Worm (Caenorhabditis elegans) whole organism, early embryonic: ENCODE measurements around the gene flwr-1.

ENCODE experiments used
- B0310.2 ChIP-seq: sonication (generic microtip); optimal IDR thresholded peaks from 2 replicates; lab custom pipeline; 2016; ENCODE audit warnings: mild to moderate bottlenecking, missing genetic modification characterization, missing compliant biosample characterization
- F13C5.2 ChIP-seq: sonication (generic microtip); optimal IDR thresholded peaks from 2 replicates; lab custom pipeline; 2017; ENCODE audit warnings: mild to moderate bottlenecking, missing genetic modification characterization, inconsistent platforms, missing compliant biosample characterization
- aly-1 ChIP-seq: sonication (generic microtip); optimal IDR thresholded peaks from 2 replicates; lab custom pipeline; 2016; ENCODE audit warnings: missing genetic modification characterization, missing compliant biosample characterization
- ama-1 ChIP-seq: fragments of 150-350 bp; optimal IDR thresholded peaks from 2 replicates; lab custom pipeline; 2014
- ceh-13 ChIP-seq: fragments of 200-800 bp; sonication (Bioruptor generic); optimal IDR thresholded peaks from 2 replicates; lab custom pipeline; 2018; ENCODE audit warnings: mild to moderate bottlenecking, missing genetic modification characterization, missing compliant biosample characterization
- ceh-36 ChIP-seq: sonication (generic microtip); optimal IDR thresholded peaks from 2 replicates; lab custom pipeline; 2016; ENCODE audit warnings: missing genetic modification characterization, inconsistent platforms, missing compliant biosample characterization
- ets-7 ChIP-seq: sonication (generic microtip); optimal IDR thresholded peaks from 2 replicates; lab custom pipeline; 2016; ENCODE audit warnings: missing genotype, missing genetic modification characterization, missing compliant biosample characterization
- flt-1 ChIP-seq: fragments of 200-800 bp; sonication (Bioruptor generic); IDR thresholded peaks from 2 replicates; pipeline ENCODE4 v1.3.6; 2022; ENCODE audit warnings: missing genetic modification characterization, missing compliant biosample characterization
- hmbx-1 ChIP-seq: sonication (generic microtip); optimal IDR thresholded peaks from 2 replicates; lab custom pipeline; 2016; ENCODE audit warnings: mild to moderate bottlenecking, missing genetic modification characterization, missing compliant biosample characterization
- hmg-4 ChIP-seq: fragments of 200-800 bp; sonication (Bioruptor generic); optimal IDR thresholded peaks from 2 replicates; lab custom pipeline; 2018; ENCODE audit warnings: mild to moderate bottlenecking, missing genetic modification characterization, missing compliant biosample characterization
- hnd-1 ChIP-seq: sonication (generic microtip); optimal IDR thresholded peaks from 2 replicates; lab custom pipeline; 2016; ENCODE audit warnings: missing genetic modification characterization, missing compliant biosample characterization
- pes-1 ChIP-seq: fragments of 200-800 bp; sonication (Bioruptor generic); IDR thresholded peaks from 2 replicates; pipeline ENCODE4 v1.3.6; 2022; ENCODE audit warnings: missing genetic modification reagents, missing genetic modification characterization, missing compliant biosample characterization
- scrt-1 ChIP-seq: fragments of 200-800 bp; sonication (Bioruptor generic); IDR thresholded peaks from 2 replicates; pipeline ENCODE4 v1.3.6; 2022; ENCODE audit warnings: missing genetic modification characterization, missing compliant biosample characterization
- sea-1 ChIP-seq: fragments of 200-800 bp; sonication (Bioruptor generic); conservative IDR thresholded peaks from 2 replicates; pipeline ENCODE4 v1.3.6; 2022; ENCODE audit warnings: missing genetic modification characterization, missing compliant biosample characterization
- tbx-11 ChIP-seq: fragments of 200-800 bp; sonication (Bioruptor generic); IDR thresholded peaks from 2 replicates; pipeline ENCODE4 v1.3.6; 2022; ENCODE audit warnings: missing genetic modification characterization, missing compliant biosample characterization
- tbx-37 ChIP-seq: fragments of 200-800 bp; sonication (Bioruptor generic); conservative IDR thresholded peaks from 2 replicates; pipeline ENCODE4 v1.3.6; 2022; ENCODE audit warnings: missing genetic modification reagents, missing genetic modification characterization, missing compliant biosample characterization
- tra-4 ChIP-seq: sonication (generic microtip); optimal IDR thresholded peaks from 2 replicates; lab custom pipeline; 2017; ENCODE audit warnings: missing genetic modification characterization, missing compliant biosample characterization

flwr-1 gene

ce11 chrX:14970221-14970801 lies at the start of gene flwr-1, which contains the start of gene tbc-1:
TSS of gene flwr-1 (minus strand) at chrX:14970271.
TSS of gene tbc-1 (plus strand) at chrX:14970751.
- peak; percentile 17 for TF ChIP-seq F13C5.2 (tag; lab: Kevin White, UChicago)
- TF ChIP-seq hmbx-1 (tag; lab: Kevin White, UChicago), result no peak

- TF ChIP-seq ets-7 (tag; lab: Kevin White, UChicago), result no peak
- no peak for TF ChIP-seq sea-1 (GFP tag; lab: Robert Waterston, UW)
- no peak for TF ChIP-seq pes-1 (GFP tag; lab: Robert Waterston, UW)
- TF ChIP-seq scrt-1 (GFP tag; lab: Robert Waterston, UW), result no peak
- TF ChIP-seq flt-1, result no peak
- TF ChIP-seq aly-1, result no peak
- TF ChIP-seq tra-4 (tag; lab: Kevin White, UChicago), result no peak
- TF ChIP-seq tbx-11, result no peak
- no peak for TF ChIP-seq ceh-13
- no peak for TF ChIP-seq hmbx-1 (tag; lab: Kevin White, UChicago)
- no peak for TF ChIP-seq hmg-4 (GFP tag; lab: Kevin White, UChicago)
Observed at ce11 chrX:15016102-15016501, 46.0 kb upstream of the flwr-1 start.

DNA sequence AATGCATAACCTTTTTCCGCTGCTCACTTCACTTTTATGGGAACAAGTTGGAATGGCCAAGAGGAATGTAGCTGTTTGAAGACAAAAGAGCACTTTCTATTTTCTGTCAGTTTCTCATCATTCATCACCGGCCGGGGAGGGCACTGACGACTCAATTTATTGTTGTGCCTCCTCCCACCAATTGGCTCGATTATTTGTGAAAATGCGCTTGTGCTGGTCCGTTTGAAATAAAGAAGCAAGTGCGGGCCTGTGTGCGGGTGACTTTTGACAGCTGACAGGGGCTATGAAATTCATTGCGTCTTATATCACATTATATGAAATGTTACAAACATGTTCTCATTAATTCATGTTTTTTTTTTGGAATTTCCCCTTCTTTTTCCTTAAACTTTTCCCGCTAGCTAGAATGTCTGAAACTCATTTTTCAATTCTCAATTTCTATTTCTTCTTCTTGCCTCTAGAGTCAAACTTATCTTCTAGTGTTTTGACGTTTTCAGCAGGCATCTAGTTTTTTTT lies 43.9 kb upstream of the flwr-1 start:
- no peak for TF ChIP-seq flt-1
- TF ChIP-seq hmg-4 (GFP tag; lab: Kevin White, UChicago), result no peak
- TF ChIP-seq ceh-13, result no peak
- TF ChIP-seq aly-1, result no peak
- no peak for TF ChIP-seq hnd-1
- no peak for TF ChIP-seq sea-1 (GFP tag; lab: Robert Waterston, UW)
- TF ChIP-seq hmbx-1 (tag; lab: Kevin White, UChicago), result no peak

- TF ChIP-seq tbx-37 (GFP tag; lab: Robert Waterston, UW) (no peak), F13C5.2 (tag; lab: Kevin White, UChicago) (no peak), ceh-13 (no peak), hmbx-1 (tag; lab: Kevin White, UChicago) (no peak), ama-1 (lab: Kevin White, UChicago) (no peak), scrt-1 (GFP tag; lab: Robert Waterston, UW) (no peak), flt-1 (no peak), sea-1 (GFP tag; lab: Robert Waterston, UW) (no peak), ets-7 (tag; lab: Kevin White, UChicago) (no peak), tra-4 (tag; lab: Kevin White, UChicago) (no peak)
Observed at ce11 chrX:15011526-15012274, 41.6 kb upstream of the flwr-1 start.

DNA sequence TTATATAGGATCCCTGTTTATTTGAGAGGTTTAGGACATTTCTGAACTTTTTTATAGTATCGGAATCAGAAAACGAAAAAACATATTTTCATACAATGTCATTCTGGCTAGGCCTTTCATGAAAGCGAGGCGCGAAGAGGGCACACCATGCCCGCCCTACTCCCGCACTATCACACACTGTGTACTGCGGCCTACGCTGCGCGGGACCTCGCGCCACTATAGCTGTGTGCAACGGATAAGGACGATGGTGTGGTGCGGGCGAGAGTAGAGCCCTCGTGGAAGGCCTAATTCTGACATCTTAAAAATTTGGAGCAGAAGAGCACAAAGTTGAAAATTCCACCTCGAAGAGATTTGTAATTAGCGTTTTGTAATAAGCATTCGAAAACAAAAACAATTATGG lies 40.9 kb upstream of the flwr-1 start:
- TF ChIP-seq aly-1 (no peak), pes-1 (GFP tag; lab: Robert Waterston, UW) (no peak), hmg-4 (GFP tag; lab: Kevin White, UChicago) (no peak), tra-4 (tag; lab: Kevin White, UChicago) (no peak), tbx-37 (GFP tag; lab: Robert Waterston, UW) (no peak)

DNA sequence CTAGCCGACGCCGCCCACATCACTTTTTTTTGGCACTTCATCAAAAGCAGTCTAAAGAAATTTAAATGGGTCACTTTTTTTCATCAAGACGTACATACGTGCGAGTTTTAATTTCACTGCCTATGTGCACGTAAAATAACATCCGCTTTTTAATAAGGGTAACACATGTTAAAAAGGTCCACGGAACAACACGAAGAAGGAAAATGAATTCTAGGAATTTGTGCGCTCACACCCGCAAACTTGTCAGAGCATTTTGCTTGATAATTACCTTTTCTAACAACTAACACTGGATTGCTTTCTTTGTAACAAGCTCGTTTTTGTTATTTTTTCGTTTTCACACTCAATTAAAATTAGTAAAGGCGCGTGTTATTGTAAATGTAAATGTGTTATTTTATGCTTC lies 38.6 kb upstream of the flwr-1 start:
- TF ChIP-seq tbx-11 (no peak), ets-7 (tag; lab: Kevin White, UChicago) (no peak), hmg-4 (GFP tag; lab: Kevin White, UChicago) (no peak), F13C5.2 (tag; lab: Kevin White, UChicago) (no peak), sea-1 (GFP tag; lab: Robert Waterston, UW) (no peak), hnd-1 (no peak), hmbx-1 (tag; lab: Kevin White, UChicago) (no peak), aly-1 (no peak)

- TF ChIP-seq aly-1 (no peak), hmg-4 (GFP tag; lab: Kevin White, UChicago) (no peak), ets-7 (tag; lab: Kevin White, UChicago) (no peak), ama-1 (lab: Kevin White, UChicago) (no peak), hnd-1 (no peak), B0310.2 (tag; lab: Kevin White, UChicago) (no peak), tra-4 (tag; lab: Kevin White, UChicago) (no peak), pes-1 (GFP tag; lab: Robert Waterston, UW) (no peak), scrt-1 (GFP tag; lab: Robert Waterston, UW) (no peak)
Observed at ce11 chrX:15006847-15007358, 36.8 kb upstream of the flwr-1 start, which contains the start of gene ergi-2. TSS of gene ergi-2 (minus strand) at chrX:15007308.

ce11 chrX:15003891-15004550 lies 34.0 kb upstream of the flwr-1 start, which contains the start of gene slc-25A18.1:
TSS of gene slc-25A18.1 (minus strand) at chrX:15003941.
- TF ChIP-seq F13C5.2 (tag; lab: Kevin White, UChicago), result no peak
- no peak for TF ChIP-seq ceh-13
- no peak for TF ChIP-seq aly-1
- no peak for TF ChIP-seq ama-1 (lab: Kevin White, UChicago)
- TF ChIP-seq scrt-1 (GFP tag; lab: Robert Waterston, UW), result no peak
- TF ChIP-seq ceh-36 (tag; lab: Kevin White, UChicago), result no peak
- no peak for TF ChIP-seq hmg-4 (GFP tag; lab: Kevin White, UChicago)
- no peak for TF ChIP-seq tbx-11
- no peak for TF ChIP-seq pes-1 (GFP tag; lab: Robert Waterston, UW)
- TF ChIP-seq flt-1, result no peak
- TF ChIP-seq hmbx-1 (tag; lab: Kevin White, UChicago), result no peak
- TF ChIP-seq tbx-37 (GFP tag; lab: Robert Waterston, UW), result no peak
- TF ChIP-seq ets-7 (tag; lab: Kevin White, UChicago), result no peak
- no peak for TF ChIP-seq B0310.2 (tag; lab: Kevin White, UChicago)
- no peak for TF ChIP-seq hnd-1
- TF ChIP-seq sea-1 (GFP tag; lab: Robert Waterston, UW), result no peak
- TF ChIP-seq tra-4 (tag; lab: Kevin White, UChicago), result no peak
